Fruit fly (Drosophila melanogaster) whole organism, embryonic: ENCODE results near the gene CG13028.

Experiments used
- Adf1 ChIP-seq: fragments of 200-800 bp; sonication (Bioruptor generic); IDR thresholded peaks from 2 replicates; pipeline ENCODE4 v1.3.6; 2022; ENCODE audit warnings: missing biosample characterization, missing genetic modification characterization
- Atf3 ChIP-seq: fragments of 200-800 bp; sonication (Bioruptor generic); optimal IDR thresholded peaks from 3 replicates; lab custom pipeline; 2016; ENCODE audit warnings: missing biosample characterization, missing genetic modification characterization
- Atf6 ChIP-seq: fragments of 200-800 bp; sonication (Bioruptor generic); IDR thresholded peaks from 2 replicates; pipeline ENCODE4 v1.3.6; 2022; ENCODE audit warnings: missing biosample characterization, missing genetic modification characterization
- Blimp-1 ChIP-seq: fragments of 200-800 bp; sonication (Bioruptor generic); optimal IDR thresholded peaks from 3 replicates; lab custom pipeline; 2018; ENCODE audit warnings: missing biosample characterization, missing genetic modification characterization, mild to moderate bottlenecking, moderate library complexity, missing genetic modification reagents
- CG10654 ChIP-seq: fragments of 200-800 bp; sonication (Bioruptor generic); optimal IDR thresholded peaks from 2 replicates; lab custom pipeline; 2016; ENCODE audit warnings: missing biosample characterization, missing genetic modification characterization
- CG1529 ChIP-seq: fragments of 200-800 bp; sonication (Bioruptor generic); optimal IDR thresholded peaks from 3 replicates; lab custom pipeline; 2018; ENCODE audit warnings: missing biosample characterization, missing genetic modification characterization
- CG18619 ChIP-seq: fragments of 200-800 bp; sonication (Bioruptor generic); optimal IDR thresholded peaks from 3 replicates; lab custom pipeline; 2017; ENCODE audit warnings: missing biosample characterization, mild to moderate bottlenecking, missing genetic modification characterization
- CG18764 ChIP-seq: fragments of 200-800 bp; sonication (Bioruptor generic); optimal IDR thresholded peaks from 3 replicates; lab custom pipeline; 2016; ENCODE audit warnings: missing biosample characterization, missing genetic modification characterization
- CG2199 ChIP-seq: fragments of 200-800 bp; sonication (Bioruptor generic); IDR thresholded peaks from 3 replicates; pipeline ENCODE4 v1.3.6; 2022; ENCODE audit warnings: missing biosample characterization, missing genetic modification characterization
- CG4424 ChIP-seq: fragments of 200-800 bp; sonication (Bioruptor generic); optimal IDR thresholded peaks from 3 replicates; lab custom pipeline; 2016; ENCODE audit warnings: missing biosample characterization, missing genetic modification characterization
- CG4707 ChIP-seq: fragments of 200-800 bp; sonication (Bioruptor generic); optimal IDR thresholded peaks from 2 replicates; lab custom pipeline; 2018; ENCODE audit warnings: missing biosample characterization, mild to moderate bottlenecking, missing genetic modification characterization, moderate library complexity
- CG4730 ChIP-seq: fragments of 200-800 bp; sonication (Bioruptor generic); IDR thresholded peaks from 2 replicates; pipeline ENCODE4 v1.3.6; 2022; ENCODE audit warnings: missing biosample characterization, missing genetic modification characterization
- CG8290 ChIP-seq, 3 experiments: fragments of 200-800 bp; sonication (Bioruptor generic); optimal IDR thresholded peaks; 2 replicates each; lab custom pipeline; 2016 to 2019; ENCODE audit warnings: missing biosample characterization in 3 of 3, missing genetic modification characterization in 3 of 3, mild to moderate bottlenecking in 2 of 3, moderate library complexity in 1 of 3
- CG8388 ChIP-seq: fragments of 200-800 bp; sonication (Bioruptor generic); optimal IDR thresholded peaks from 2 replicates; lab custom pipeline; 2019; ENCODE audit warnings: missing biosample characterization, mild to moderate bottlenecking, missing genetic modification characterization, moderate library complexity
- CTCF ChIP-seq: fragments of 200-800 bp; sonication (Bioruptor generic); optimal IDR thresholded peaks from 2 replicates; lab custom pipeline; 2017; ENCODE audit warnings: missing biosample characterization, mild to moderate bottlenecking, missing genetic modification characterization, moderate library complexity
- HmgZ ChIP-seq: fragments of 200-800 bp; sonication (Bioruptor generic); optimal IDR thresholded peaks from 2 replicates; lab custom pipeline; 2018; ENCODE audit warnings: missing biosample characterization, mild to moderate bottlenecking, missing genetic modification characterization
- Hr78 ChIP-seq, 2 experiments: fragments of 200-800 bp in 1 of 2; fragments of >200 bp in 1 of 2; sonication (Bioruptor generic) in 1 of 2; optimal IDR thresholded peaks; 2 replicates each; lab custom pipeline; 2017 to 2019; ENCODE audit warnings: missing biosample characterization in 2 of 2, missing genetic modification characterization in 2 of 2, mild to moderate bottlenecking in 1 of 2, moderate library complexity in 1 of 2
- Med ChIP-seq: fragments of 200-800 bp; sonication (Bioruptor generic); peaks from one replicate; lab custom pipeline; 2016; ENCODE audit warnings: missing biosample characterization, missing genetic modification characterization, mild to moderate bottlenecking, inconsistent platforms, moderate library complexity
- Six4 ChIP-seq: fragments of 200-800 bp; sonication (Bioruptor generic); optimal IDR thresholded peaks from 2 replicates; lab custom pipeline; 2016; ENCODE audit warnings: missing biosample characterization, missing genetic modification characterization
- Sry-β ChIP-seq: fragments of 200-800 bp; sonication (Bioruptor generic); optimal IDR thresholded peaks from 2 replicates; lab custom pipeline; 2018; ENCODE audit warnings: missing biosample characterization, mild to moderate bottlenecking, missing genetic modification characterization, moderate library complexity
- bbx ChIP-seq: fragments of 200-800 bp; sonication (Bioruptor generic); IDR thresholded peaks from 2 replicates; pipeline ENCODE4 v1.3.6; 2022; ENCODE audit warnings: missing biosample characterization, missing genetic modification characterization; ENCODE audit not compliant: partially characterized antibody
- cg ChIP-seq: fragments of 200-800 bp; sonication (Bioruptor generic); optimal IDR thresholded peaks from 3 replicates; lab custom pipeline; 2019; ENCODE audit warnings: missing biosample characterization, mild to moderate bottlenecking, missing genetic modification characterization, moderate library complexity
- chif ChIP-seq, 2 experiments: fragments of 200-800 bp; sonication (Bioruptor generic); optimal IDR thresholded peaks; 3 replicates each; lab custom pipeline; 2016; ENCODE audit warnings: missing biosample characterization in 2 of 2, missing genetic modification characterization in 2 of 2
- chinmo ChIP-seq: fragments of 200-800 bp; sonication (Bioruptor generic); IDR thresholded peaks from 4 replicates; pipeline ENCODE4 v1.3.6; 2022; ENCODE audit warnings: missing biosample characterization, missing genetic modification characterization; ENCODE audit not compliant: partially characterized antibody
- dysf ChIP-seq: fragments of 200-800 bp; sonication (Bioruptor generic); IDR thresholded peaks from 3 replicates; pipeline ENCODE4 v1.3.6; 2022; ENCODE audit warnings: missing biosample characterization, missing genetic modification characterization
- emc ChIP-seq: fragments of 200-800 bp; sonication (Bioruptor generic); optimal IDR thresholded peaks from 2 replicates; lab custom pipeline; 2016; ENCODE audit warnings: missing biosample characterization, missing genetic modification characterization
- fd3F ChIP-seq: fragments of 200-800 bp; sonication (Bioruptor generic); optimal IDR thresholded peaks from 2 replicates; lab custom pipeline; 2018; ENCODE audit warnings: missing biosample characterization, mild to moderate bottlenecking, missing genetic modification characterization, moderate library complexity
- gce ChIP-seq: fragments of 200-800 bp; sonication (Bioruptor generic); IDR thresholded peaks from 3 replicates; pipeline ENCODE4 v1.3.6; 2022; ENCODE audit warnings: missing biosample characterization, missing genetic modification characterization
- hbn ChIP-seq: fragments of 200-800 bp; sonication (Bioruptor generic); IDR thresholded peaks from 2 replicates; pipeline ENCODE4 v1.3.6; 2022; ENCODE audit warnings: missing biosample characterization, missing genetic modification characterization; ENCODE audit not compliant: partially characterized antibody
- inv ChIP-seq: fragments of 200-800 bp; sonication (Bioruptor generic); IDR thresholded peaks from 2 replicates; pipeline ENCODE4 v1.3.6; 2022; ENCODE audit warnings: missing biosample characterization, missing genetic modification characterization; ENCODE audit not compliant: partially characterized antibody
- pros ChIP-seq: fragments of 200-800 bp; sonication (Bioruptor generic); optimal IDR thresholded peaks from 3 replicates; lab custom pipeline; 2019; ENCODE audit warnings: missing biosample characterization, mild to moderate bottlenecking, missing genetic modification characterization, moderate library complexity
- scrt ChIP-seq: fragments of 200-800 bp; sonication (Bioruptor generic); optimal IDR thresholded peaks from 2 replicates; lab custom pipeline; 2018; ENCODE audit warnings: missing biosample characterization, mild to moderate bottlenecking, missing genetic modification characterization, moderate library complexity
- slbo ChIP-seq: fragments of 200-800 bp; sonication (Bioruptor generic); IDR thresholded peaks from 2 replicates; pipeline ENCODE4 v1.3.6; 2022; ENCODE audit warnings: missing biosample characterization, missing genetic modification characterization
- tll ChIP-seq, 2 experiments: fragments of 200-800 bp in 1 of 2; fragments of >200 bp in 1 of 2; sonication (Bioruptor generic) in 1 of 2; optimal IDR thresholded peaks; 2 replicates each; lab custom pipeline; 2017 to 2019; ENCODE audit warnings: missing biosample characterization in 2 of 2, missing genetic modification characterization in 2 of 2, mild to moderate bottlenecking in 1 of 2, moderate library complexity in 1 of 2
- tna ChIP-seq: fragments of 200-800 bp; sonication (Bioruptor generic); IDR thresholded peaks from 2 replicates; pipeline ENCODE4 v1.3.6; 2022; ENCODE audit warnings: missing biosample characterization, missing genetic modification characterization; ENCODE audit not compliant: partially characterized antibody
- unc-4 ChIP-seq: fragments of 200-800 bp; sonication (Bioruptor generic); IDR thresholded peaks from 2 replicates; pipeline ENCODE4 v1.3.6; 2022; ENCODE audit warnings: missing biosample characterization, missing genetic modification characterization; ENCODE audit not compliant: partially characterized antibody
- vvl ChIP-seq: fragments of 200-800 bp; sonication (Bioruptor generic); IDR thresholded peaks from 2 replicates; pipeline ENCODE4 v1.3.6; 2022; ENCODE audit warnings: missing biosample characterization, missing genetic modification characterization
- wek ChIP-seq: fragments of 200-800 bp; sonication (Bioruptor generic); optimal IDR thresholded peaks from 3 replicates; lab custom pipeline; 2018; ENCODE audit warnings: missing biosample characterization, mild to moderate bottlenecking, missing genetic modification characterization, moderate library complexity
- z ChIP-seq: fragments of 200-800 bp; sonication (Bioruptor generic); IDR thresholded peaks from 3 replicates; pipeline ENCODE4 v1.3.6; 2022; ENCODE audit warnings: missing biosample characterization, missing genetic modification characterization

The CG13028 gene

DNA sequence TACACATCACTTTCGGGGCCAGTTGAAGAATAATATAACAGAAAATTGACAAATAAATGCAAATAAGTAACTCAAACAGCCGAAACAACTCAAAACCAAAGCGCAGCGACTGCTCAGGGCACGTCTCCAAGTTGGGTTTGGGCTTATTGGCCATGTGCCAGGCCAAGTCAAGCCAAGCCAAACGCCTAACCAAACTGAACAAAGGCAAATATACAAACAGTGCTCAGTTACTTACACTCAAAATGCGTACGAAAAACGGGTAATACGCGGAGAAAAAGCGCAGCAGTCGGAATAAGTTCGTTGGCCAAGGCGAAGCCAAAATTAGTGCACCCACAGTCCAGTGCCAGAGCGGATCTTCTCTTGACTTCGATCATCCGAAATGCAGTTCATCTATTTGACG is at the start of gene CG13028:
CG13028 (plus strand) TSS at position 301 of the 400 bp plus-strand sequence.
- TF ChIP-seq scrt (GFP tag; lab: Kevin White, UChicago) (no peak), tll (GFP tag; optimal IDR thresholded peaks at IDR 0.05; lab: Kevin White, UChicago) (no peak), CG4424 (GFP tag; lab: Kevin White, UChicago) (no peak), CG4707 (GFP tag; lab: Kevin White, UChicago) (no peak), emc (no peak), chif (GFP tag; optimal IDR thresholded peaks at IDR 0.05; lab: Kevin White, UChicago) (no peak), CG8388 (GFP tag; lab: Kevin White, UChicago) (no peak), CG4730 (GFP tag; lab: Robert Waterston, UW) (no peak), hbn (GFP tag; lab: Robert Waterston, UW) (no peak), CG18619 (GFP tag; lab: Kevin White, UChicago) (no peak), chinmo (0 out of 4 replicates have a peak, but pooled peaks have one; percentile 35), Atf3 (GFP tag; lab: Kevin White, UChicago) (no peak), dysf (GFP tag; lab: Robert Waterston, UW) (no peak), slbo (GFP tag; lab: Robert Waterston, UW) (no peak), vvl (0 out of 2 replicates have a peak, but pooled peaks have one; percentile 22), Six4 (no peak), z (GFP tag; lab: Robert Waterston, UW) (peak; percentile 88), wek (peak; percentile 12), Atf6 (GFP tag; lab: Robert Waterston, UW) (no peak)

DNA sequence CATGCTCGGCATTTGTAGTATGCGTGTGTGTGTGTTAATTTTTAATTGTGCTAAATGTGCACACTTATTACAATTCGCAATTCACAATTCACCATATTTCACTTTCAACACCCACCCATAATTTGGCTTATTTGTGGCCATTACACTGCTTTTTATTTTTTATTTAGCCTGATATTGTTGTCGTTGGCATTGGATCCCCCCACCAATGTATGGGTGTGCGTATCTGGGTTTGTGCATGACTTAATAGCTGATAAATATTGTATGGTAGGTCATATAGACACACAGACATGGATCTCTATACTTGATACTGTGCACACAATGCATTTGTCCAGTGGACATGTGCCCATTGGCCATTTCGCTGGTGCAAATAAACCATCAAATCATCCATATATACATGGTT is 49.4 kb upstream of the CG13028 start:
- no peak for TF ChIP-seq tna
- TF ChIP-seq Blimp-1, result no peak
- no peak for TF ChIP-seq Adf1
- no peak for TF ChIP-seq inv (GFP tag; lab: Robert Waterston, UW)
- 0 out of 2 replicates have a peak, but pooled peaks have one; percentile 22 for TF ChIP-seq Atf6 (GFP tag; lab: Robert Waterston, UW)
- no peak for TF ChIP-seq CG18764 (GFP tag; lab: Kevin White, UChicago)
- no peak for TF ChIP-seq Sry-β (GFP tag; lab: Kevin White, UChicago)
- 0 out of 2 replicates have a peak, but pooled peaks have one; percentile 5 for TF ChIP-seq slbo (GFP tag; lab: Robert Waterston, UW)
- 0 out of 4 replicates have a peak, but pooled peaks have one; percentile 15 for TF ChIP-seq chinmo
- peak; percentile 15 for TF ChIP-seq Med (GFP tag; lab: Kevin White, UChicago)
- TF ChIP-seq CG10654 (GFP tag; lab: Kevin White, UChicago), result no peak
- TF ChIP-seq gce (GFP tag; lab: Robert Waterston, UW), result no peak
- no peak for TF ChIP-seq Hr78 (GFP tag; optimal IDR thresholded peaks at IDR 0.05; lab: Kevin White, UChicago)
- TF ChIP-seq unc-4 (GFP tag; lab: Robert Waterston, UW), result no peak
- TF ChIP-seq CG1529 (GFP tag; lab: Kevin White, UChicago), result no peak

DNA sequence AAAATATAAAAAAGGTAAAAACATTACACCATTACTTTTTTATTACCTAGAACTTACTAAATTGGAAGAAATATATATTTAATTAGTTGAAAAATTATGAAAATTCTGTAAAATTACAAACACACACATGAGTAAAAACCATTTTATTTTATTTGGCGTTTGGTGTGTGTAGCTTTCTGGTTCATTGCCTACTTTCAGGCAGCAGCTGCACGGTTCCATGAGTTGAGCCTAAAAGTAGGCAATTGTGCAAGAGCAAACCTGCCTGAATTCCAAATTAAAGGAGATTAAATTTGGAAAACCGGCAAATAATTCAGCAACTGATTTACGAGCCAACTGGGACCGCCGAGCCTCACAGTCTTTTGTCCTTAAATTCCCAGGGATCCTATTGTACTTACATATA is 47.6 kb upstream of the CG13028 start:
- TF ChIP-seq fd3F (GFP tag; lab: Kevin White, UChicago) (no peak), HmgZ (tag; lab: Kevin White, UChicago) (peak; percentile 9), pros (GFP tag; lab: Kevin White, UChicago) (no peak), vvl (0 out of 2 replicates have a peak, but pooled peaks have one; percentile 8), bbx (0 out of 2 replicates have a peak, but pooled peaks have one; percentile 16), cg (GFP tag; lab: Kevin White, UChicago) (peak; percentile 74), CTCF (GFP tag; lab: Kevin White, UChicago) (peak; percentile 80), CG8290 (GFP tag; optimal IDR thresholded peaks at IDR 0.05; lab: Kevin White, UChicago) (no peak), CG8290 (tag; optimal IDR thresholded peaks at IDR 0.05; lab: Kevin White, UChicago) (peak in 1 of 2 experiments; percentile 27), CG2199 (GFP tag; lab: Robert Waterston, UW) (peak; percentile 86)
- TF ChIP-seq, all 482 proteins: peak for 7
